Worm (Caenorhabditis elegans) whole organism, young adult: Measurements from ENCODE around the gene nas-16.

ENCODE experiments used
- D2030.7 ChIP-seq: fragments of 200-800 bp; sonication (Bioruptor generic); IDR thresholded peaks from 2 replicates; pipeline ENCODE4 v1.3.6; 2022; ENCODE audit warnings: missing genetic modification reagents, missing genetic modification characterization, missing compliant biosample characterization
- F22D6.2 ChIP-seq: sonication (generic microtip); optimal IDR thresholded peaks from 2 replicates; lab custom pipeline; 2016; ENCODE audit warnings: mild to moderate bottlenecking, missing genetic modification characterization, missing compliant biosample characterization
- Y79H2A.3 ChIP-seq: fragments of 200-800 bp; sonication (Bioruptor generic); conservative IDR thresholded peaks from 2 replicates; pipeline ENCODE4 v1.3.6; 2022; ENCODE audit warnings: missing genetic modification reagents, missing genetic modification characterization, missing compliant biosample characterization
- Y95B8A.8 ChIP-seq: fragments of 200-800 bp; sonication (Bioruptor generic); IDR thresholded peaks from 2 replicates; pipeline ENCODE4 v1.3.6; 2022; ENCODE audit warnings: missing genetic modification reagents, missing genetic modification characterization, missing compliant biosample characterization
- aptf-3 ChIP-seq: fragments of 200-800 bp; sonication (Bioruptor generic); IDR thresholded peaks from 2 replicates; pipeline ENCODE4 v1.3.6; 2022; ENCODE audit warnings: missing genetic modification characterization, missing compliant biosample characterization
- atf-7 ChIP-seq: sonication (generic microtip); optimal IDR thresholded peaks from 2 replicates; lab custom pipeline; 2017; ENCODE audit warnings: mild to moderate bottlenecking, missing genetic modification characterization, missing compliant biosample characterization
- attf-3 ChIP-seq: fragments of 200-800 bp; sonication (Bioruptor generic); conservative IDR thresholded peaks from 2 replicates; pipeline ENCODE4 v1.3.6; 2022; ENCODE audit warnings: missing genetic modification reagents, missing genetic modification characterization, missing compliant biosample characterization
- bed-1 ChIP-seq: fragments of 200-800 bp; sonication (Bioruptor generic); IDR thresholded peaks from 2 replicates; pipeline ENCODE4 v1.3.6; 2022; ENCODE audit warnings: missing genetic modification reagents, missing genetic modification characterization, missing compliant biosample characterization
- cebp-1 ChIP-seq, 2 experiments: fragments of 200-800 bp in 1 of 2; sonication (Bioruptor generic) in 1 of 2; sonication (generic microtip) in 1 of 2; IDR thresholded peaks in 1 of 2; optimal IDR thresholded peaks in 1 of 2; 2 replicates each; pipeline versions ENCODE4 v1.3.6 to Lab custom; 2017 to 2022; ENCODE audit warnings: missing compliant biosample characterization in 2 of 2, missing genetic modification characterization in 2 of 2, mild to moderate bottlenecking in 1 of 2, missing genetic modification reagents in 1 of 2, moderate library complexity in 1 of 2
- cebp-2 ChIP-seq: fragments of 200-800 bp; sonication (Bioruptor generic); IDR thresholded peaks from 2 replicates; pipeline ENCODE4 v1.3.6; 2022; ENCODE audit warnings: missing genetic modification characterization, missing compliant biosample characterization
- ceh-91 ChIP-seq: fragments of 200-800 bp; sonication (Bioruptor generic); IDR thresholded peaks from 2 replicates; pipeline ENCODE4 v1.3.6; 2022; ENCODE audit warnings: missing genetic modification reagents, missing genetic modification characterization, missing compliant biosample characterization
- die-1 ChIP-seq: sonication (generic microtip); optimal IDR thresholded peaks from 2 replicates; lab custom pipeline; 2016; ENCODE audit warnings: missing genotype, mild to moderate bottlenecking, missing genetic modification characterization, missing compliant biosample characterization
- efl-1 ChIP-seq: fragments of 150-350 bp; optimal IDR thresholded peaks from 2 replicates; lab custom pipeline; 2014; ENCODE audit warnings: missing biosample characterization, missing genetic modification reagents, missing genetic modification characterization
- hmg-1.2 ChIP-seq: fragments of 200-800 bp; sonication (Bioruptor generic); IDR thresholded peaks from 2 replicates; pipeline ENCODE4 v1.3.6; 2022; ENCODE audit warnings: missing genetic modification reagents, missing genetic modification characterization, missing compliant biosample characterization
- hsf-1 ChIP-seq: fragments of 200-800 bp; sonication (Bioruptor generic); IDR thresholded peaks from 2 replicates; pipeline ENCODE4 v1.3.6; 2022; ENCODE audit warnings: missing genetic modification reagents, missing genetic modification characterization, missing compliant biosample characterization
- let-526 ChIP-seq: fragments of 200-800 bp; sonication (Bioruptor generic); IDR thresholded peaks from 2 replicates; pipeline ENCODE4 v1.3.6; 2022; ENCODE audit warnings: missing genetic modification reagents, missing genetic modification characterization, missing compliant biosample characterization
- lin-26 ChIP-seq: fragments of 200-800 bp; sonication (Bioruptor generic); IDR thresholded peaks from 2 replicates; pipeline ENCODE4 v1.3.6; 2022; ENCODE audit warnings: missing genetic modification reagents, missing genetic modification characterization, missing compliant biosample characterization
- lin-54 ChIP-seq: fragments of 200-800 bp; sonication (Bioruptor generic); optimal IDR thresholded peaks from 2 replicates; lab custom pipeline; 2018; ENCODE audit warnings: mild to moderate bottlenecking, missing genetic modification characterization, missing compliant biosample characterization
- lir-1 ChIP-seq: fragments of 200-800 bp; sonication (Bioruptor generic); conservative IDR thresholded peaks from 2 replicates; pipeline ENCODE4 v1.3.6; 2022; ENCODE audit warnings: missing genetic modification reagents, missing genetic modification characterization, missing compliant biosample characterization
- madf-10 ChIP-seq: sonication (generic microtip); optimal IDR thresholded peaks from 2 replicates; lab custom pipeline; 2016; ENCODE audit warnings: mild to moderate bottlenecking, missing genetic modification characterization, missing compliant biosample characterization
- madf-6 ChIP-seq: fragments of 200-800 bp; sonication (Bioruptor generic); IDR thresholded peaks from 2 replicates; pipeline ENCODE4 v1.3.6; 2022; ENCODE audit warnings: missing genetic modification reagents, missing genetic modification characterization, missing compliant biosample characterization
- mcd-1 ChIP-seq: fragments of 200-800 bp; sonication (Bioruptor generic); IDR thresholded peaks from 2 replicates; pipeline ENCODE4 v1.3.6; 2022; ENCODE audit warnings: missing genetic modification reagents, missing genetic modification characterization, missing compliant biosample characterization
- nfya-1 ChIP-seq: sonication (generic microtip); optimal IDR thresholded peaks from 2 replicates; lab custom pipeline; 2017; ENCODE audit warnings: antibody characterized with exemption, missing compliant biosample characterization, missing genetic modification characterization, borderline replicate concordance; ENCODE audit not compliant: insufficient read depth
- nfyb-1 ChIP-seq: fragments of 200-800 bp; sonication (Bioruptor generic); IDR thresholded peaks from 2 replicates; pipeline ENCODE4 v1.3.6; 2022; ENCODE audit warnings: missing genetic modification reagents, missing genetic modification characterization, missing compliant biosample characterization
- nhr-179 ChIP-seq: sonication (generic microtip); optimal IDR thresholded peaks from 2 replicates; lab custom pipeline; 2016; ENCODE audit warnings: mild to moderate bottlenecking, missing genetic modification characterization, missing compliant biosample characterization
- nhr-80 ChIP-seq: sonication (generic microtip); optimal IDR thresholded peaks from 2 replicates; lab custom pipeline; 2016; ENCODE audit warnings: missing genetic modification characterization, missing compliant biosample characterization
- nhr-90 ChIP-seq: sonication (generic microtip); optimal IDR thresholded peaks from 2 replicates; lab custom pipeline; 2016; ENCODE audit warnings: missing genotype, mild to moderate bottlenecking, missing genetic modification characterization, missing compliant biosample characterization
- pbrm-1 ChIP-seq: fragments of 200-800 bp; sonication (Bioruptor generic); IDR thresholded peaks from 2 replicates; pipeline ENCODE4 v1.3.6; 2022; ENCODE audit warnings: missing genetic modification reagents, missing genetic modification characterization, missing compliant biosample characterization
- rec-8 ChIP-seq, 2 experiments: sonication (generic microtip); optimal IDR thresholded peaks; 2 replicates each; lab custom pipeline; 2016; ENCODE audit warnings: mild to moderate bottlenecking in 2 of 2, missing genetic modification characterization in 2 of 2, missing genetic modification reagents in 2 of 2, missing genotype in 2 of 2, missing biosample characterization in 1 of 2, missing compliant biosample characterization in 1 of 2, moderate library complexity in 1 of 2
- snpc-1.3 ChIP-seq: sonication (generic microtip); optimal IDR thresholded peaks from 2 replicates; lab custom pipeline; 2017; ENCODE audit warnings: missing genetic modification characterization, mild to moderate bottlenecking, missing compliant biosample characterization, antibody characterized with exemption, moderate library complexity, missing genotype, missing genetic modification reagents; ENCODE audit not compliant: insufficient read depth
- sptf-2 ChIP-seq: fragments of 200-800 bp; sonication (Bioruptor generic); optimal IDR thresholded peaks from 2 replicates; lab custom pipeline; 2018; ENCODE audit warnings: mild to moderate bottlenecking, missing genetic modification characterization, missing compliant biosample characterization
- tbx-9 ChIP-seq: sonication (generic microtip); optimal IDR thresholded peaks from 2 replicates; lab custom pipeline; 2016; ENCODE audit warnings: borderline replicate concordance, missing genetic modification characterization, inconsistent platforms, missing compliant biosample characterization
- unc-130 ChIP-seq: sonication (generic microtip); optimal IDR thresholded peaks from 2 replicates; lab custom pipeline; 2016; ENCODE audit warnings: missing genetic modification reagents, missing genetic modification characterization, missing compliant biosample characterization
- unc-62 ChIP-seq: fragments of 150-350 bp; optimal IDR thresholded peaks from 2 replicates; lab custom pipeline; 2014; ENCODE audit warnings: missing biosample characterization, missing genetic modification reagents, missing genetic modification characterization
- zfh-2 ChIP-seq: fragments of 200-800 bp; sonication (Bioruptor generic); conservative IDR thresholded peaks from 2 replicates; pipeline ENCODE4 v1.3.6; 2022; ENCODE audit warnings: missing genetic modification reagents, missing genetic modification characterization, missing compliant biosample characterization
- ztf-3 ChIP-seq: fragments of 200-800 bp; sonication (Bioruptor generic); optimal IDR thresholded peaks from 2 replicates; lab custom pipeline; 2018; ENCODE audit warnings: mild to moderate bottlenecking, missing genetic modification characterization, missing compliant biosample characterization

Gene nas-16

ce11 chrV:11346912-11347311, 45.2 kb upstream of the nas-16 start, which contains the start of gene grl-7:
TSS of gene grl-7 (minus strand) at chrV:11347012.
- TF ChIP-seq rec-8 (tag; optimal IDR thresholded peaks at IDR 0.05; lab: Kevin White, UChicago) = no peak
- 0 out of 2 replicates have a peak, but pooled peaks have one; percentile 24 for TF ChIP-seq let-526 (GFP tag; lab: Robert Waterston, UW)
- TF ChIP-seq ceh-91 (GFP tag; lab: Robert Waterston, UW) = no peak

- no peak for TF ChIP-seq nfya-1 (tag; lab: Kevin White, UChicago)
- TF ChIP-seq efl-1 = no peak
- no peak for TF ChIP-seq lin-26 (GFP tag; lab: Robert Waterston, UW)
- no peak for TF ChIP-seq pbrm-1 (GFP tag; lab: Robert Waterston, UW)
- no peak for TF ChIP-seq D2030.7 (GFP tag; lab: Robert Waterston, UW)
- no peak for TF ChIP-seq ztf-3 (GFP tag; lab: Kevin White, UChicago)
- no peak for TF ChIP-seq die-1
- no peak for TF ChIP-seq F22D6.2 (tag; lab: Kevin White, UChicago)
- TF ChIP-seq lir-1 (GFP tag; lab: Robert Waterston, UW) = no peak
- TF ChIP-seq unc-130 (GFP tag; lab: Kevin White, UChicago) = no peak
- no peak for TF ChIP-seq lin-54 (GFP tag; lab: Kevin White, UChicago)
- no peak for TF ChIP-seq aptf-3 (GFP tag; lab: Robert Waterston, UW)
- TF ChIP-seq cebp-1 (GFP tag; IDR thresholded peaks at IDR 0.05; lab: Robert Waterston, UW) = no peak
- no peak for TF ChIP-seq cebp-1 (tag; optimal IDR thresholded peaks at IDR 0.05; lab: Kevin White, UChicago)
- no peak for TF ChIP-seq nhr-80 (tag; lab: Kevin White, UChicago)
- no peak for TF ChIP-seq nhr-90
- no peak for TF ChIP-seq Y95B8A.8
Measured at ce11 chrV:11351263-11351662, 40.9 kb upstream of the nas-16 start.

ce11 chrV:11352893-11353292, 39.2 kb upstream of the nas-16 start, which contains the start of gene npr-25:
TSS of gene npr-25 (minus strand) at chrV:11352993.
- no peak for TF ChIP-seq let-526 (GFP tag; lab: Robert Waterston, UW)
- TF ChIP-seq attf-3 (GFP tag; lab: Robert Waterston, UW) = no peak
- no peak for TF ChIP-seq hsf-1 (GFP tag; lab: Robert Waterston, UW)
- no peak for TF ChIP-seq madf-6 (GFP tag; lab: Robert Waterston, UW)
- no peak for TF ChIP-seq nhr-179 (tag; lab: Kevin White, UChicago)
- TF ChIP-seq hmg-1.2 (GFP tag; lab: Robert Waterston, UW) = no peak
- TF ChIP-seq mcd-1 = no peak
- no peak for TF ChIP-seq sptf-2 (GFP tag; lab: Kevin White, UChicago)
- no peak for TF ChIP-seq snpc-1.3 (tag; lab: Kevin White, UChicago)
- TF ChIP-seq madf-10 (tag; lab: Kevin White, UChicago) = no peak
- no peak for TF ChIP-seq Y79H2A.3
- TF ChIP-seq unc-62 (GFP tag; lab: Kevin White, UChicago) = no peak
- TF ChIP-seq nfya-1 (tag; lab: Kevin White, UChicago) = no peak
- no peak for TF ChIP-seq nfyb-1 (GFP tag; lab: Robert Waterston, UW)
- TF ChIP-seq tbx-9 (tag; lab: Kevin White, UChicago) = no peak

- no peak for TF ChIP-seq atf-7 (tag; lab: Kevin White, UChicago)
- TF ChIP-seq bed-1 (GFP tag; lab: Robert Waterston, UW) = no peak
- no peak for TF ChIP-seq zfh-2 (GFP tag; lab: Robert Waterston, UW)
- no peak for TF ChIP-seq cebp-2 (GFP tag; lab: Robert Waterston, UW)
Measured at ce11 chrV:11354264-11354663, 37.9 kb upstream of the nas-16 start.
